Worm (Caenorhabditis elegans) whole organism, early embryonic: ENCODE results near the gene K11H12.7.

Source experiments
- ama-1 ChIP-seq: fragments of 150-350 bp; optimal IDR thresholded peaks from 2 replicates; lab custom pipeline; 2014
- hmg-4 ChIP-seq: fragments of 200-800 bp; sonication (Bioruptor generic); optimal IDR thresholded peaks from 2 replicates; lab custom pipeline; 2018; ENCODE audit warnings: mild to moderate bottlenecking, missing genetic modification characterization, missing compliant biosample characterization
- tbx-37 ChIP-seq: fragments of 200-800 bp; sonication (Bioruptor generic); conservative IDR thresholded peaks from 2 replicates; pipeline ENCODE4 v1.3.6; 2022; ENCODE audit warnings: missing genetic modification reagents, missing genetic modification characterization, missing compliant biosample characterization
- tra-4 ChIP-seq: sonication (generic microtip); optimal IDR thresholded peaks from 2 replicates; lab custom pipeline; 2017; ENCODE audit warnings: missing genetic modification characterization, missing compliant biosample characterization

- TF ChIP-seq ama-1 (lab: Kevin White, UChicago) (no peak), hmg-4 (no peak), tra-4 (tag; lab: Kevin White, UChicago) (no peak), tbx-37 (no peak)
Observed at ce11 chrIV:665225-665624, at the start of gene K11H12.7.
